Fruit fly (Drosophila melanogaster) whole organism, embryonic: ENCODE results near the gene CG9393.

Experiments
- Aef1 ChIP-seq: fragments of 200-800 bp; sonication (Bioruptor generic); IDR thresholded peaks from 3 replicates; pipeline ENCODE4 v1.3.6; 2022; ENCODE audit warnings: missing biosample characterization, missing genetic modification characterization
- CG10209 ChIP-seq: fragments of 200-800 bp; sonication (Bioruptor generic); optimal IDR thresholded peaks from 3 replicates; lab custom pipeline; 2017; ENCODE audit warnings: missing biosample characterization, mild to moderate bottlenecking, missing genetic modification characterization, missing genetic modification reagents
- CG11247 ChIP-seq: fragments of 200-800 bp; sonication (Bioruptor generic); IDR thresholded peaks from 2 replicates; pipeline ENCODE4 v1.3.6; 2022; ENCODE audit warnings: missing biosample characterization, missing genetic modification characterization
- CG11456 ChIP-seq: fragments of 200-800 bp; sonication (Bioruptor generic); IDR thresholded peaks from 3 replicates; pipeline ENCODE4 v1.3.6; 2022; ENCODE audit warnings: missing biosample characterization, missing genetic modification characterization
- CG12071 ChIP-seq: fragments of 200-800 bp; sonication (Bioruptor generic); optimal IDR thresholded peaks from 3 replicates; lab custom pipeline; 2018; ENCODE audit warnings: missing biosample characterization, mild to moderate bottlenecking, missing genetic modification characterization
- CG13775 ChIP-seq: fragments of 200-800 bp; sonication (Bioruptor generic); optimal IDR thresholded peaks from 3 replicates; lab custom pipeline; 2017; ENCODE audit warnings: missing biosample characterization, mild to moderate bottlenecking, missing genetic modification characterization
- CG17359 ChIP-seq: fragments of 200-800 bp; sonication (Bioruptor generic); optimal IDR thresholded peaks from 3 replicates; lab custom pipeline; 2018; ENCODE audit warnings: missing biosample characterization, mild to moderate bottlenecking, missing genetic modification characterization, moderate library complexity
- CG17568 ChIP-seq: fragments of 200-800 bp; sonication (Bioruptor generic); optimal IDR thresholded peaks from 2 replicates; lab custom pipeline; 2018; ENCODE audit warnings: missing biosample characterization, mild to moderate bottlenecking, missing genetic modification characterization, moderate library complexity
- CG18476 ChIP-seq: fragments of 200-800 bp; sonication (Bioruptor generic); optimal IDR thresholded peaks from 2 replicates; lab custom pipeline; 2016; ENCODE audit warnings: missing biosample characterization, mild to moderate bottlenecking, missing genetic modification characterization
- CG30020 ChIP-seq: fragments of 200-800 bp; optimal IDR thresholded peaks from 2 replicates; lab custom pipeline; 2019; ENCODE audit warnings: missing biosample characterization, mild to moderate bottlenecking, missing genetic modification characterization, moderate library complexity
- CG30431 ChIP-seq: fragments of 200-800 bp; sonication (Bioruptor generic); optimal IDR thresholded peaks from 2 replicates; lab custom pipeline; 2017; ENCODE audit warnings: missing biosample characterization, missing genetic modification characterization
- CG31388 ChIP-seq: fragments of 200-800 bp; sonication (Bioruptor generic); optimal IDR thresholded peaks from 2 replicates; lab custom pipeline; 2016; ENCODE audit warnings: missing biosample characterization, missing genetic modification characterization
- CG3163 ChIP-seq: fragments of 200-800 bp; sonication (Bioruptor generic); optimal IDR thresholded peaks from 3 replicates; lab custom pipeline; 2016; ENCODE audit warnings: missing biosample characterization, missing genetic modification characterization
- CG6765 ChIP-seq: fragments of 200-800 bp; sonication (Bioruptor generic); optimal IDR thresholded peaks from 3 replicates; lab custom pipeline; 2017; ENCODE audit warnings: missing biosample characterization, mild to moderate bottlenecking, missing genetic modification characterization
- CG7556 ChIP-seq: fragments of 200-800 bp; sonication (Bioruptor generic); optimal IDR thresholded peaks from 2 replicates; lab custom pipeline; 2017; ENCODE audit warnings: missing biosample characterization, mild to moderate bottlenecking, missing genetic modification characterization
- CG7839 ChIP-seq: fragments of 200-800 bp; sonication (Bioruptor generic); optimal IDR thresholded peaks from 3 replicates; lab custom pipeline; 2018; ENCODE audit warnings: missing biosample characterization, mild to moderate bottlenecking, missing genetic modification characterization, moderate library complexity
- CG8388 ChIP-seq: fragments of 200-800 bp; sonication (Bioruptor generic); optimal IDR thresholded peaks from 2 replicates; lab custom pipeline; 2019; ENCODE audit warnings: missing biosample characterization, mild to moderate bottlenecking, missing genetic modification characterization, moderate library complexity
- CG9797 ChIP-seq: fragments of 200-800 bp; sonication (Bioruptor generic); optimal IDR thresholded peaks from 3 replicates; lab custom pipeline; 2018; ENCODE audit warnings: missing biosample characterization, mild to moderate bottlenecking, missing genetic modification characterization
- CTCF ChIP-seq: fragments of 200-800 bp; sonication (Bioruptor generic); optimal IDR thresholded peaks from 2 replicates; lab custom pipeline; 2017; ENCODE audit warnings: missing biosample characterization, mild to moderate bottlenecking, missing genetic modification characterization, moderate library complexity
- Dfd ChIP-seq, 2 experiments: fragments of >200 bp; optimal IDR thresholded peaks; 2 replicates each; lab custom pipeline; 2017; ENCODE audit warnings: missing biosample characterization in 2 of 2, missing genetic modification characterization in 2 of 2
- HHEX ChIP-seq: fragments of 200-800 bp; sonication (Bioruptor generic); optimal IDR thresholded peaks from 3 replicates; lab custom pipeline; 2017; ENCODE audit warnings: missing biosample characterization, mild to moderate bottlenecking, missing genetic modification characterization, missing genetic modification reagents
- Hmx ChIP-seq: fragments of 200-800 bp; sonication (Bioruptor generic); optimal IDR thresholded peaks from 2 replicates; lab custom pipeline; 2016; ENCODE audit warnings: missing biosample characterization, missing genetic modification characterization
- Hr3 ChIP-seq: fragments of 200-800 bp; sonication (Bioruptor generic); optimal IDR thresholded peaks from 3 replicates; lab custom pipeline; 2016; ENCODE audit warnings: missing biosample characterization, missing genetic modification characterization
- Mad ChIP-seq: fragments of 200-800 bp; sonication (Bioruptor generic); optimal IDR thresholded peaks from 2 replicates; lab custom pipeline; 2016; ENCODE audit warnings: missing biosample characterization, missing genetic modification characterization
- Max ChIP-seq: fragments of 200-800 bp; sonication (Bioruptor generic); optimal IDR thresholded peaks from 2 replicates; lab custom pipeline; 2016; ENCODE audit warnings: missing biosample characterization, mild to moderate bottlenecking, missing genetic modification characterization
- Nf-YB ChIP-seq: fragments of 200-800 bp; sonication (Bioruptor generic); optimal IDR thresholded peaks from 3 replicates; lab custom pipeline; 2019; ENCODE audit warnings: missing biosample characterization, mild to moderate bottlenecking, missing genetic modification characterization, moderate library complexity
- Sox102F ChIP-seq: fragments of 200-800 bp; sonication (Bioruptor generic); optimal IDR thresholded peaks from 2 replicates; lab custom pipeline; 2018; ENCODE audit warnings: missing biosample characterization, mild to moderate bottlenecking, missing genetic modification characterization, moderate library complexity
- Spps ChIP-seq: fragments of 200-800 bp; sonication (Bioruptor generic); optimal IDR thresholded peaks from 2 replicates; lab custom pipeline; 2018; ENCODE audit warnings: missing biosample characterization, mild to moderate bottlenecking, missing genetic modification characterization
- Usf ChIP-seq: fragments of 200-800 bp; sonication (Bioruptor generic); optimal IDR thresholded peaks from 2 replicates; lab custom pipeline; 2017; ENCODE audit warnings: missing genotype, missing biosample characterization, missing genetic modification characterization
- Xrp1 ChIP-seq: fragments of 200-800 bp; sonication (Bioruptor generic); IDR thresholded peaks from 2 replicates; pipeline ENCODE4 v1.3.6; 2022; ENCODE audit warnings: missing biosample characterization, missing genetic modification characterization
- ara ChIP-seq: fragments of 200-800 bp; sonication (Bioruptor generic); IDR thresholded peaks from 2 replicates; pipeline ENCODE4 v1.3.6; 2022; ENCODE audit warnings: missing biosample characterization, missing genetic modification characterization
- ash1 ChIP-seq: fragments of 200-800 bp; sonication (Bioruptor generic); optimal IDR thresholded peaks from 2 replicates; lab custom pipeline; 2018; ENCODE audit warnings: missing biosample characterization, mild to moderate bottlenecking, missing genetic modification characterization
- bigmax ChIP-seq: fragments of 200-800 bp; sonication (Bioruptor generic); optimal IDR thresholded peaks from 2 replicates; lab custom pipeline; 2018; ENCODE audit warnings: missing biosample characterization, mild to moderate bottlenecking, missing genetic modification characterization
- cas ChIP-seq: fragments of 200-800 bp; sonication (Bioruptor generic); IDR thresholded peaks from 2 replicates; pipeline ENCODE4 v1.3.6; 2022; ENCODE audit warnings: missing biosample characterization, missing genetic modification characterization
- cato ChIP-seq: fragments of 200-800 bp; sonication (Bioruptor generic); optimal IDR thresholded peaks from 2 replicates; lab custom pipeline; 2016; ENCODE audit warnings: missing biosample characterization, missing genetic modification characterization, borderline replicate concordance
- da ChIP-seq: fragments of 200-800 bp; sonication (Bioruptor generic); optimal IDR thresholded peaks from 2 replicates; lab custom pipeline; 2016; ENCODE audit warnings: missing biosample characterization, missing genetic modification characterization
- dpn ChIP-seq, 2 experiments: fragments of 200-800 bp; sonication (Bioruptor generic); optimal IDR thresholded peaks; 3 replicates each; lab custom pipeline; 2016; ENCODE audit warnings: missing biosample characterization in 2 of 2, missing genetic modification characterization in 2 of 2
- esg ChIP-seq: fragments of 200-800 bp; sonication (Bioruptor generic); conservative IDR thresholded peaks from 2 replicates; pipeline ENCODE4 v1.3.6; 2022; ENCODE audit warnings: missing biosample characterization, missing genetic modification characterization
- fd96Cb ChIP-seq: fragments of 200-800 bp; sonication (Bioruptor generic); optimal IDR thresholded peaks from 2 replicates; lab custom pipeline; 2018; ENCODE audit warnings: missing biosample characterization, mild to moderate bottlenecking, missing genetic modification characterization, moderate library complexity
- ftz-f1 ChIP-seq: fragments of 200-800 bp; sonication (Bioruptor generic); optimal IDR thresholded peaks from 2 replicates; lab custom pipeline; 2016; ENCODE audit warnings: missing biosample characterization, missing genetic modification characterization
- ham ChIP-seq: fragments of 200-800 bp; sonication (Bioruptor generic); IDR thresholded peaks from 2 replicates; pipeline ENCODE4 v1.3.6; 2022; ENCODE audit warnings: missing biosample characterization, missing genetic modification characterization
- her ChIP-seq: fragments of 200-800 bp; sonication (Bioruptor generic); optimal IDR thresholded peaks from 2 replicates; lab custom pipeline; 2016; ENCODE audit warnings: missing biosample characterization, missing genetic modification characterization
- lilli ChIP-seq: fragments of 200-800 bp; sonication (Bioruptor generic); optimal IDR thresholded peaks from 3 replicates; lab custom pipeline; 2016; ENCODE audit warnings: missing biosample characterization, missing genetic modification characterization
- lmd ChIP-seq: fragments of 200-800 bp; sonication (Bioruptor generic); IDR thresholded peaks from 2 replicates; pipeline ENCODE4 v1.3.6; 2022; ENCODE audit warnings: missing biosample characterization, missing genetic modification characterization
- luna ChIP-seq: fragments of 200-800 bp; sonication (Bioruptor generic); optimal IDR thresholded peaks from 2 replicates; lab custom pipeline; 2016; ENCODE audit warnings: missing biosample characterization, missing genetic modification characterization
- nom ChIP-seq: fragments of 200-800 bp; sonication (Bioruptor generic); optimal IDR thresholded peaks from 2 replicates; lab custom pipeline; 2017; ENCODE audit warnings: missing biosample characterization, missing genetic modification characterization, mild to moderate bottlenecking, moderate library complexity, missing genetic modification reagents
- otp ChIP-seq: fragments of 200-800 bp; sonication (Bioruptor generic); IDR thresholded peaks from 3 replicates; pipeline ENCODE4, ENCODE4 v1.3.6; 2022; ENCODE audit warnings: missing biosample characterization, missing genetic modification characterization
- sd ChIP-seq: fragments of 200-800 bp; sonication (Bioruptor generic); optimal IDR thresholded peaks from 3 replicates; lab custom pipeline; 2018; ENCODE audit warnings: missing biosample characterization, mild to moderate bottlenecking, missing genetic modification characterization, moderate library complexity
- zfh1 ChIP-seq: fragments of 200-800 bp; sonication (Bioruptor generic); IDR thresholded peaks from 3 replicates; pipeline ENCODE4 v1.3.6; 2022; ENCODE audit warnings: missing biosample characterization, missing genetic modification characterization

The CG9393 gene

dm6 chr3R:9527907-9528842 is 35.3 kb downstream of the CG9393 start (continued):
- peak; percentile 3 for TF ChIP-seq Usf
- no peak for TF ChIP-seq CG30020
- peak; percentile 74 for TF ChIP-seq Mad (GFP tag; lab: Kevin White, UChicago)
- TF ChIP-seq cato (GFP tag; lab: Kevin White, UChicago) = no peak
- TF ChIP-seq da = peak; percentile 64
- TF ChIP-seq CG12071 (GFP tag; lab: Kevin White, UChicago) = peak; percentile 95
- TF ChIP-seq Hr3 = peak; percentile 64
- TF ChIP-seq sd = peak; percentile 85
- peak; percentile 93 for TF ChIP-seq HHEX (GFP tag; lab: Kevin White, UChicago)
- TF ChIP-seq CG8388 (GFP tag; lab: Kevin White, UChicago) = no peak
- peak; percentile 30 for TF ChIP-seq CG17568 (GFP tag; lab: Kevin White, UChicago)
- TF ChIP-seq CTCF (GFP tag; lab: Kevin White, UChicago) = no peak
- peak; percentile 75 for TF ChIP-seq ash1 (GFP tag; lab: Kevin White, UChicago)
- peak; percentile 93 for TF ChIP-seq lmd (GFP tag; lab: Robert Waterston, UW)
- peak; percentile 86 for TF ChIP-seq CG17359 (tag; lab: Kevin White, UChicago)
- peak; percentile 90 for TF ChIP-seq lilli (GFP tag; lab: Kevin White, UChicago)
- peak; percentile 57 for TF ChIP-seq Spps (tag; lab: Kevin White, UChicago)
- peak; percentile 83 for TF ChIP-seq esg (GFP tag; lab: Robert Waterston, UW)
- peak; percentile 18 for TF ChIP-seq CG31388 (GFP tag; lab: Kevin White, UChicago)
- TF ChIP-seq CG10209 (GFP tag; lab: Kevin White, UChicago) = peak; percentile 73
- TF ChIP-seq luna (GFP tag; lab: Kevin White, UChicago) = peak; percentile 93
- TF ChIP-seq fd96Cb = peak; percentile 82
- TF ChIP-seq bigmax = peak; percentile 51
- TF ChIP-seq CG7556 (GFP tag; lab: Kevin White, UChicago) = peak; percentile 80
- TF ChIP-seq ftz-f1 (GFP tag; lab: Kevin White, UChicago) = peak; percentile 65
- peak; percentile 73 for TF ChIP-seq Hmx (GFP tag; lab: Kevin White, UChicago)
- peak; percentile 50 for TF ChIP-seq CG3163 (GFP tag; lab: Kevin White, UChicago)
- TF ChIP-seq Max (GFP tag; lab: Kevin White, UChicago) = peak; percentile 85
- peak; percentile 56 for TF ChIP-seq CG30431 (GFP tag; lab: Kevin White, UChicago)
- TF ChIP-seq CG11247 (GFP tag; lab: Robert Waterston, UW) = peak; percentile 93
- TF ChIP-seq nom (GFP tag; lab: Kevin White, UChicago) = no peak
- TF ChIP-seq ara (GFP tag; lab: Robert Waterston, UW) = peak; percentile 74
- peak; percentile 91 for TF ChIP-seq zfh1 (GFP tag; lab: Robert Waterston, UW)
- no peak for TF ChIP-seq Dfd (GFP tag; optimal IDR thresholded peaks at IDR 0.05; lab: Kevin White, UChicago)
- TF ChIP-seq ham (GFP tag; lab: Robert Waterston, UW) = peak; percentile 68; the same call in 1 of the 2 replicates
- TF ChIP-seq Sox102F = peak; percentile 82
- TF ChIP-seq CG7839 (tag; lab: Kevin White, UChicago) = peak; percentile 92
- TF ChIP-seq Nf-YB (GFP tag; lab: Kevin White, UChicago) = peak; percentile 24
- TF ChIP-seq cas = peak; percentile 91
- peak; percentile 54 for TF ChIP-seq CG13775
- TF ChIP-seq Xrp1 (GFP tag; lab: Robert Waterston, UW) = peak; percentile 90
- peak; percentile 94 for TF ChIP-seq her (GFP tag; lab: Kevin White, UChicago)
- TF ChIP-seq otp (GFP tag; lab: Robert Waterston, UW) = peak; percentile 85
- peak; percentile 72 for TF ChIP-seq CG18476 (GFP tag; lab: Kevin White, UChicago)
- TF ChIP-seq CG9797 (GFP tag; lab: Kevin White, UChicago) = no peak
- peak; percentile 84 to 92 for TF ChIP-seq dpn (GFP tag; optimal IDR thresholded peaks at IDR 0.05; lab: Kevin White, UChicago)
- peak; percentile 93 for TF ChIP-seq CG11456 (GFP tag; lab: Robert Waterston, UW)
- peak; percentile 91 for TF ChIP-seq CG6765 (GFP tag; lab: Kevin White, UChicago)
- peak; percentile 92 for TF ChIP-seq Aef1 (GFP tag; lab: Robert Waterston, UW)
